Fruit fly (Drosophila melanogaster) whole organism, pupa: ENCODE results near the gene Pdha.
A peak's percentile ranks its signal among the peaks of the same experiment; 100 is the strongest.

ENCODE experiments used
- CG10348 ChIP-seq: fragments of 200-800 bp; sonication (Bioruptor generic); IDR thresholded peaks from 2 replicates; pipeline ENCODE4 v1.3.6; 2022; ENCODE audit warnings: missing biosample characterization, missing genetic modification characterization
- CG12605 ChIP-seq: fragments of 200-800 bp; sonication (Bioruptor generic); IDR thresholded peaks from 2 replicates; pipeline ENCODE4 v1.3.6; 2022; ENCODE audit warnings: missing biosample characterization, missing genetic modification characterization
- CG13204 ChIP-seq: fragments of 200-800 bp; sonication (Bioruptor generic); optimal IDR thresholded peaks from 2 replicates; lab custom pipeline; 2018; ENCODE audit warnings: missing biosample characterization, mild to moderate bottlenecking, missing genetic modification characterization, moderate library complexity
- CG14655 ChIP-seq: fragments of 200-800 bp; sonication (Bioruptor generic); optimal IDR thresholded peaks from 3 replicates; lab custom pipeline; 2017; ENCODE audit warnings: mild to moderate bottlenecking, missing biosample characterization, missing genetic modification reagents, missing genetic modification characterization
- CG15710 ChIP-seq: fragments of 200-800 bp; sonication (Bioruptor generic); optimal IDR thresholded peaks from 2 replicates; lab custom pipeline; 2018; ENCODE audit warnings: missing biosample characterization, mild to moderate bottlenecking, missing genetic modification characterization, moderate library complexity
- CG17806 ChIP-seq: fragments of 200-800 bp; sonication (Bioruptor generic); optimal IDR thresholded peaks from 2 replicates; lab custom pipeline; 2018; ENCODE audit warnings: missing biosample characterization, mild to moderate bottlenecking, missing genetic modification characterization, moderate library complexity
- CG32121 ChIP-seq: fragments of 200-800 bp; sonication (Bioruptor generic); IDR thresholded peaks from 2 replicates; pipeline ENCODE4 v1.3.6; 2022; ENCODE audit warnings: missing biosample characterization, missing genetic modification characterization
- CG34367 ChIP-seq: fragments of 200-800 bp; sonication (Bioruptor generic); optimal IDR thresholded peaks from 2 replicates; lab custom pipeline; 2018; ENCODE audit warnings: missing biosample characterization, mild to moderate bottlenecking, missing genetic modification characterization
- CG4496 ChIP-seq: fragments of 200-800 bp; sonication (Bioruptor generic); IDR thresholded peaks from 3 replicates; pipeline ENCODE4 v1.3.6; 2022; ENCODE audit warnings: missing biosample characterization, missing genetic modification characterization
- CG8159 ChIP-seq: fragments of 200-800 bp; sonication (Bioruptor generic); optimal IDR thresholded peaks from 3 replicates; lab custom pipeline; 2018; ENCODE audit warnings: missing biosample characterization, mild to moderate bottlenecking, missing genetic modification characterization, moderate library complexity
- CG8301 ChIP-seq: fragments of 200-800 bp; sonication (Bioruptor generic); optimal IDR thresholded peaks from 2 replicates; lab custom pipeline; 2018; ENCODE audit warnings: missing biosample characterization, mild to moderate bottlenecking, missing genetic modification characterization
- CG9948 ChIP-seq: fragments of 200-800 bp; sonication (Bioruptor generic); optimal IDR thresholded peaks from 2 replicates; lab custom pipeline; 2018; ENCODE audit warnings: missing biosample characterization, mild to moderate bottlenecking, missing genetic modification characterization, moderate library complexity
- D1 ChIP-seq: fragments of 200-800 bp; sonication (Bioruptor generic); optimal IDR thresholded peaks from 2 replicates; lab custom pipeline; 2018; ENCODE audit warnings: missing biosample characterization, mild to moderate bottlenecking, missing genetic modification characterization, moderate library complexity
- EcR ChIP-seq: fragments of 200-800 bp; sonication (Bioruptor generic); optimal IDR thresholded peaks from 3 replicates; lab custom pipeline; 2019; ENCODE audit warnings: missing biosample characterization, missing genetic modification characterization, mild to moderate bottlenecking, moderate library complexity, missing genetic modification reagents
- Ets98B ChIP-seq: fragments of 200-800 bp; sonication (Bioruptor generic); IDR thresholded peaks from 2 replicates; pipeline ENCODE4 v1.3.6; 2022; ENCODE audit warnings: missing biosample characterization, missing genetic modification characterization
- Pif1A ChIP-seq: fragments of 200-800 bp; sonication (Bioruptor generic); optimal IDR thresholded peaks from 3 replicates; lab custom pipeline; 2016; ENCODE audit warnings: missing biosample characterization, missing genetic modification characterization
- Pif1B ChIP-seq: fragments of 200-800 bp; sonication (Bioruptor generic); optimal IDR thresholded peaks from 3 replicates; lab custom pipeline; 2016; ENCODE audit warnings: missing biosample characterization, missing genetic modification characterization
- Snoo ChIP-seq: fragments of 200-800 bp; sonication (Bioruptor generic); optimal IDR thresholded peaks from 3 replicates; lab custom pipeline; 2017; ENCODE audit warnings: missing biosample characterization, mild to moderate bottlenecking, missing genetic modification characterization, inconsistent platforms
- fd96Ca ChIP-seq: fragments of 200-800 bp; sonication (Bioruptor generic); IDR thresholded peaks from 3 replicates; pipeline ENCODE4 v1.3.6; 2022; ENCODE audit warnings: missing biosample characterization, missing genetic modification characterization
- gl ChIP-seq: fragments of 200-800 bp; sonication (Bioruptor generic); optimal IDR thresholded peaks from 2 replicates; lab custom pipeline; 2018; ENCODE audit warnings: missing biosample characterization, mild to moderate bottlenecking, missing genetic modification characterization
- rn ChIP-seq: fragments of 200-800 bp; sonication (Bioruptor generic); IDR thresholded peaks from 2 replicates; pipeline ENCODE4 v1.3.6; 2022; ENCODE audit warnings: missing biosample characterization, missing genetic modification characterization

Pdha gene

DNA sequence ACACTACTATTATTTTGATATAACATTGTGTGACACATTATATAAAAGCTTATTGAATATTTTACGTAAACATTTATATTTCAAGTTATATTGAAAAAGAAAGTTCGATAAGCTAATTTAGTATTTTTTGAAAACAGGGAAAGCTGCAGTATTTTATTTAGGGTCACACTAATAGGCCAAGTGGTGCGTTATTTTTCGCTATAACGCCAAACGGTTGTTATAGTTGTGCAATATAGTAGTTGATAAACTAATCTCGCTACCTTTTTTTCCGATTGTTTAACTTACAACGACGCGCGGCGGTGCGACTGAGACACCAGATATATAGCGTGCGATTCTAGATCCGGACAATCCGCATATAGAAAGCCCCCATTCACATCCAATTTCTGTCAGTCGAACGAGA is at the start of gene Pdha:
TSS of gene Pdha (plus strand) at position 167 of the 400 bp plus-strand sequence.
- no peak for TF ChIP-seq CG34367 (tag; lab: Kevin White, UChicago)
- TF ChIP-seq CG15710 (tag; lab: Kevin White, UChicago), result no peak
- TF ChIP-seq CG4496 (GFP tag; lab: Robert Waterston, UW), result no peak
- no peak for TF ChIP-seq D1 (tag; lab: Kevin White, UChicago)
- no peak for TF ChIP-seq CG8301
- TF ChIP-seq CG17806 (tag; lab: Kevin White, UChicago), result no peak
- TF ChIP-seq fd96Ca (GFP tag; lab: Robert Waterston, UW), result no peak
- no peak for TF ChIP-seq CG10348
- TF ChIP-seq CG9948 (tag; lab: Kevin White, UChicago), result no peak
- no peak for TF ChIP-seq EcR (GFP tag; lab: Kevin White, UChicago)

DNA sequence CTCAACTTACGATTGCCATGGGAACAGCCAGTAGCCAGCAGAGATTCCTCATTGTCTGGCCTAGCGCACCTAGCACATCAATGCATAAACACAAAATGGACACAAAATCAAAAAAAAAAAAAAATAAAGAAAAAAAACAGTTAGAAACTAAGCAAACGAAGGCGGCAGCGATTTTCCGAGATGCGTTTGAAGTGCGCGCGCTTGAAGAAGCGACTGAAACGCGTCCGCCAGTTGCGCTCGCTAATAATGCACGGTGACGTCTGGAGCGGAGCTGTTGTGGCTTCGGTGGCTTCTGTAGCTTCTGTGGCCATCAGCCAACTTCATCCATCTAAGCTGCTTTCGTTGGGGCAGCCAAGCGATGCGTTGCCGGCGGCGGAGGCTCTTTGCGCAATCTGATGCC is 47.7 kb upstream of the Pdha start, which contains the start of gene CG15473:
TSS of gene CG15473 (minus strand) at position 101 of the 400 bp plus-strand sequence.
- no peak for TF ChIP-seq CG34367 (tag; lab: Kevin White, UChicago)
- TF ChIP-seq, all 21 proteins: peak for 0

DNA sequence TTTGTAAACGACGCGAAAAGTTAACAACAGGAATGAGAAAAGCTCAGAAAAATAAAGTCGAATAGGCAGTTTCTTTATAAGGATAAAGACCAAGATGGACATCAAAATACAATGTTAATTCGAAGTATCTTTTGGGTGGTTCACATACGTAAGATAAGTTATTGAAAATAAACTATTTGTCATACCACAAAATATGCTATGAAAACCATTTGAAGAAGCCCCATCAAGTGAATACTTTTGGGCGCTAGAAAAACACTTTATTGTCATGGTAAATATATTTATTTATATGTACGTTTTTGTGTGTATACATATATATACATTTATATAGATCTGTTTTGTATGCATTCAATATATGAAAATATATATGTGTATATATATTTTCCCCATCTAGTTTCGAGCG is 44.2 kb upstream of the Pdha start:
- TF ChIP-seq CG8301 (no peak), CG4496 (GFP tag; lab: Robert Waterston, UW) (peak; percentile 33; the same call in 1 of the 3 replicates), CG12605 (GFP tag; lab: Robert Waterston, UW) (no peak), CG10348 (no peak)

DNA sequence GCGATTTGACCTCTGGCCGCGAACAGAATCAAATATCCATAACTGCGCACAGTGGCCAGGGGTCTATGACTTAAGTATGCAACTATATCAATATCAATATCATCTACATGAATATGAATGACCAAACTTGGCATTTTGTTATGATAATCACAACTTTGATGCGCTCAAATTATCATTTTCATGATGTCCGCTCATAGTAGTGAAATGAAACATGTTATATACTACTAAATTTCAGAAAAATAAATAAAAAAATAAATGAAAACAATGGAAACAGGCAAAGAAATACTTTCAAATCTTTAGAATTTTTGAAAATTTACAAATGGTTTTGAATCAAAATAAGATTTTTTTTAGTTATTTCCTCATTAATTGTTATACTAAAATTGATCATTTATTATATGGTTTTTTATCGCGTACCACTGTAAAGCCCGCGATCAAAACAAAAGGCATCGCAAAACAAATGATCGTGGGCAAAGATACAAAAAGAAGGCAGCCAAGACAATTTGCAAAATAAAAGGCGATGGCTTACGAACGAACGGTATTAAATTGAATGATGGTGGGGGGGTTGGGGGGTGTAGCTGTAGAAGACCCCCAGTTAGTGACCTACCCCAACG is 41.3 kb upstream of the Pdha start:
- TF ChIP-seq CG9948 (tag; lab: Kevin White, UChicago), result peak; percentile 25
- TF ChIP-seq CG15710 (tag; lab: Kevin White, UChicago), result peak; percentile 9
- TF ChIP-seq CG4496 (GFP tag; lab: Robert Waterston, UW), result no peak
- peak; percentile 32 for TF ChIP-seq CG8159 (tag; lab: Kevin White, UChicago)

DNA sequence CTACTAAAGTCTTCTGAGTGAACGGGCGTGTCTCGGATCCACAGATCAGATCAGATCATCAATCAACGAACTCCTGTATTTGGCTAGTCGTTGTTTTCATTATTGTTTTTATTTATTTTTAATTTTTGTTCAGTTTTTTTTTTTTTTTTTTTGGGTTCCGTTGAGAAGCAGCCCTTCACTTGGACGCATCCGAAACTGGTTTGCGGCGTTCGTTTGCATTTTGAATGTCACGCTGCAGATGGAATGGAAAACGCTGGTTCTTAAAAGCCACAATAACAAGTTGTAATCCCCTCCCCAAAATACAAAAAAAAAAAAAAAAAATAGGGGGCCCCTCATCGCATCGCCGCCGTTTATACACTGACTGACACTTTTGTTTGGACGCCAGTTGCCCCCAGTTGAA is 38.0 kb upstream of the Pdha start:
- TF ChIP-seq CG15710 (tag; lab: Kevin White, UChicago) (peak; percentile 8), EcR (GFP tag; lab: Kevin White, UChicago) (peak; percentile 43), gl (tag; lab: Kevin White, UChicago) (peak; percentile 5), CG34367 (tag; lab: Kevin White, UChicago) (no peak), Pif1A (GFP tag; lab: Kevin White, UChicago) (peak; percentile 1)

DNA sequence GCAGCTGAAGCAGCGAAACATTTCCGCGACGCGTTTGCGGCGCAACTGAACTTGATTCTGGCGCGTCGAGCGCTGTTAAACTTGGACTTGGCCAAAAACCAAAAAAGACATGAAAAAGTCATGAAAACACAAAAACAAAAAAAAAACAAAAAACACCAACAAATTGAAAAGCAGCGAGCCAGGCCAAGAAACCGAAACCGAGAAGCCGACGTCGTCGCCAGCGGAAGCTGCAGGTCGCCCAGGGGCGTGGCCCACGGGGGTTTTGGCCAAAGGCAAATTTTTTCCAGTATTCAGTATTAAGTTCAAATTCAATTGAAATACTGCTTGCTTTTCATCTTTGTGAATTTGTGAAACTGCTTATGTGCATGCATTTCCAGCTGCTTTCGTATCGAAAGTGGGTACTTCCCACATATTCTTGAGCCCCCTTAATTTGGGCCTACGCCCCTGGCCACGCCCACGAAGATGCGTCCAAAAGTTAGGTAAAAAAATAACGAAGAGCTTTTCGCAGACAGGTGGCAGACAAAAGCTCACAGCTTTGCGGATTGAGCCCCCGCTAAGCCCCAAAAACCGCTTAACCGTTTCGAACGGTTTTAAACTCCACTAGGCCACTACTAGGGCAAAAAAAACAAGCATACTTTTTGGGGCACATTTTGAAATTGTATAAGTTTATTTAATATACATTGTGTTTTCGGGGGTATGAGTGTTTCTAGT is 35.3 kb upstream of the Pdha start, which contains the start of gene CG3009:
TSS of gene CG3009 (minus strand) at position 51 of the 711 bp plus-strand sequence.
- TF ChIP-seq Pif1A (GFP tag; lab: Kevin White, UChicago) (peak; percentile 98), CG14655 (peak; percentile 95), CG10348 (peak; percentile 95), EcR (GFP tag; lab: Kevin White, UChicago) (peak; percentile 68), CG8301 (peak; percentile 94), CG4496 (GFP tag; lab: Robert Waterston, UW) (peak; percentile 98), CG8159 (tag; lab: Kevin White, UChicago) (peak; percentile 94), fd96Ca (GFP tag; lab: Robert Waterston, UW) (peak; percentile 98), CG9948 (tag; lab: Kevin White, UChicago) (peak; percentile 94), Ets98B (GFP tag; lab: Robert Waterston, UW) (peak; percentile 98), CG32121 (GFP tag; lab: Robert Waterston, UW) (peak; percentile 98), D1 (tag; lab: Kevin White, UChicago) (peak; percentile 91), CG17806 (tag; lab: Kevin White, UChicago) (peak; percentile 93), rn (peak; percentile 92), CG13204 (GFP tag; lab: Kevin White, UChicago) (peak; percentile 94), CG34367 (tag; lab: Kevin White, UChicago) (peak; percentile 93), Snoo (tag; lab: Kevin White, UChicago) (peak; percentile 98), CG12605 (GFP tag; lab: Robert Waterston, UW) (peak; percentile 96), CG15710 (tag; lab: Kevin White, UChicago) (peak; percentile 96), gl (tag; lab: Kevin White, UChicago) (peak; percentile 85), Pif1B (GFP tag; lab: Kevin White, UChicago) (peak; percentile 95)

DNA sequence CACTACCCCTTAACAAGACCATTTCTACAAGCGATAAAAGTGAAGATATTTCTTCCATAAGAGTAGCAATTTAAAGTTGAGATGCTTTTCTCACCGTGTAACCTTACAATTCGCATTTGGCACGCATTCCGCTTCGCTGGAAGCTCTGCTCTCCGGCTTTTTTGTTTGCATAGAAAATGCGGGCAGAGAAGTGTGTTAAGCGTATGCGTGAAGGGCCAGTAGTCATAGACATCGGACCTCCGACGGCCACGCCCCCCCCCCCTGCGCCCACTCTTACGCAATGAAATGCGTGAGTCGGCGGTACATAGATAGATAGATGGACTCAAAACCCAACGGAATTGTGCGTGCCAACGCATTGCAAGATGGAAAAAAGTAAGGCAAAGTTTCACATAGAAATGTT is 32.6 kb upstream of the Pdha start:
- TF ChIP-seq CG17806 (tag; lab: Kevin White, UChicago), result no peak
- no peak for TF ChIP-seq rn
- TF ChIP-seq CG12605 (GFP tag; lab: Robert Waterston, UW), result no peak
- TF ChIP-seq CG13204 (GFP tag; lab: Kevin White, UChicago), result no peak
- 0 out of 3 replicates have a peak, but pooled peaks have one; percentile 10 for TF ChIP-seq fd96Ca (GFP tag; lab: Robert Waterston, UW)
- no peak for TF ChIP-seq CG8159 (tag; lab: Kevin White, UChicago)
- TF ChIP-seq CG32121 (GFP tag; lab: Robert Waterston, UW), result no peak
- no peak for TF ChIP-seq CG34367 (tag; lab: Kevin White, UChicago)
- no peak for TF ChIP-seq Snoo (tag; lab: Kevin White, UChicago)
- peak; percentile 10; the same call in 1 of the 2 replicates for TF ChIP-seq Ets98B (GFP tag; lab: Robert Waterston, UW)
